Worm (Caenorhabditis elegans): Measurements from ENCODE around the gene Y55F3AM.11.

Y55F3AM.11 gene

ce11 chrIV:1044287-1044686 is at the start of gene Y55F3AM.11:
Gene Y55F3AM.11, minus strand, starts transcription at chrIV:1044387.
- TF ChIP-seq fkh-2 (tag; optimal IDR thresholded peaks at IDR 0.05) (no peak), nfya-1 (tag; optimal IDR thresholded peaks at IDR 0.05; ENCODE audit: insufficient read depth) (no peak), ceh-16 (tag; optimal IDR thresholded peaks at IDR 0.05) (no peak), hmg-11 (tag; optimal IDR thresholded peaks at IDR 0.05) (no peak), ztf-4 (tag; optimal IDR thresholded peaks at IDR 0.05) (no peak), ZK546.5 (tag; optimal IDR thresholded peaks at IDR 0.05) (no peak), nhr-76 (tag; optimal IDR thresholded peaks at IDR 0.05) (no peak), aly-2 (tag; optimal IDR thresholded peaks at IDR 0.05) (no peak), daf-12 (tag; optimal IDR thresholded peaks at IDR 0.05) (no peak)

- TF ChIP-seq elt-3 (tag; optimal IDR thresholded peaks at IDR 0.05) (no peak), nhr-43 (tag; optimal IDR thresholded peaks at IDR 0.05; ENCODE audit: poor library complexity, severe bottlenecking) (no peak), nhr-67 (tag; optimal IDR thresholded peaks at IDR 0.05) (no peak), ceh-82 (tag; optimal IDR thresholded peaks at IDR 0.05) (no peak), unc-62 (GFP tag; optimal IDR thresholded peaks at IDR 0.05) (no peak)
These were observed 42.7 kb upstream of the Y55F3AM.11 start, which contains the start of gene csn-4 for ce11 chrIV:1086913-1087312. Gene csn-4, minus strand, starts transcription at chrIV:1087013.

DNA sequence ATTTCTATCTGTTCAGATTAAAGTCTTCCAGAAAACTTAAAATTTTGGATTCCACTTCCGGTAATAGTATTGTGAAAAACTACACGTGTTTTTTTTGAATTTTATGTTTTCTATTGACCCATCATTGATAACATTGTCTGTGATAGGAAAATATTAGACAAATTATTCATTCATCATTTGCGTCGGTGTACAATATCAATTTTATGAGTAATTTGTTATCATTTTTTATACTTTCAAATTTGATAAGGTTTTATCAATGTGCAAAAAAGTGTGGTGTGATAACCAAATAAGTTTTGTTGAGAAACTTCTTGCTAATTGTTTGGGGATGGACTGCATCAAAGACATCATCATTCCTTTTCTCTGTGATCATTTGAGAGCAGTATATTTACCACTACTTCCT is 31.3 kb upstream of the Y55F3AM.11 start:
- TF ChIP-seq ama-1 (optimal IDR thresholded peaks at IDR 0.05) (no peak), pqm-1 (tag; optimal IDR thresholded peaks at IDR 0.05) (peak; percentile 73), jun-1 (tag; optimal IDR thresholded peaks at IDR 0.05) (no peak), fkh-2 (tag; optimal IDR thresholded peaks at IDR 0.05) (no peak), daf-12 (tag; optimal IDR thresholded peaks at IDR 0.05) (no peak), elt-2 (tag; optimal IDR thresholded peaks at IDR 0.05) (peak; percentile 85), nfya-1 (tag; optimal IDR thresholded peaks at IDR 0.05; ENCODE audit: insufficient read depth) (no peak), unc-62 (GFP tag; optimal IDR thresholded peaks at IDR 0.05) (no peak), egl-5 (tag; optimal IDR thresholded peaks at IDR 0.05) (no peak), tbx-2 (tag; optimal IDR thresholded peaks at IDR 0.05) (no peak), ceh-9 (tag; optimal IDR thresholded peaks at IDR 0.05) (no peak), eor-1 (tag; optimal IDR thresholded peaks at IDR 0.05) (no peak), pha-4 (tag; optimal IDR thresholded peaks at IDR 0.05) (peak; percentile 71), zag-1 (tag; optimal IDR thresholded peaks at IDR 0.05) (no peak), nhr-23 (tag; optimal IDR thresholded peaks at IDR 0.05) (no peak), fkh-10 (GFP tag; optimal IDR thresholded peaks at IDR 0.05) (no peak), fos-1 (tag; optimal IDR thresholded peaks at IDR 0.05) (peak; percentile 22)

- TF ChIP-seq ztf-4 (tag; optimal IDR thresholded peaks at IDR 0.05) = no peak
- TF ChIP-seq egl-5 (tag; optimal IDR thresholded peaks at IDR 0.05) = no peak
- TF ChIP-seq nhr-23 (tag; optimal IDR thresholded peaks at IDR 0.05) = peak; percentile 13
These were observed 29.9 kb upstream of the Y55F3AM.11 start for ce11 chrIV:1074069-1074468.

DNA sequence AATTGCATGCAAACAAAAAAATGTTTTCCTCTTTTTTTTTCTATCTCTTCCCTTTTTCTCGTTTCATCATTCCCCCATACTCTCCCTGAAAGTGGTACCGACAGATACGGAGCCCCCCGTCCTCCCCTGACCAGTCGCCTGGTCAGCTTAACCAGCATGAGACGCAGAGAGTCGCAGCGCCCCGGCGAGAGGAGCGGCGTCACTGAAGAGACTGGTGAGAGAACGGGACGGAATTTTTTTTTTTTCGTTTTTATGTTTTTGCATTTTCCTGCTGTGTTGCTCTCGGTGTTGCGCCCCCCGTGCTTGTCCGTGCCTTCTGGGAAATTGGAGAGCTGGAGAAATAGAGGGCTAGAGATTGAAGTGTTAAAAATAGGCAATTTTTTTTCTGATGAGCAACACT is 26.2 kb upstream of the Y55F3AM.11 start:
- TF ChIP-seq ZK546.5 (tag; optimal IDR thresholded peaks at IDR 0.05) (no peak), nhr-76 (tag; optimal IDR thresholded peaks at IDR 0.05) (no peak), elt-3 (tag; optimal IDR thresholded peaks at IDR 0.05) (no peak), snpc-4 (tag; optimal IDR thresholded peaks at IDR 0.05) (peak; percentile 49), nhr-11 (tag; optimal IDR thresholded peaks at IDR 0.05) (peak; percentile 74), nhr-25 (tag; optimal IDR thresholded peaks at IDR 0.05) (no peak), nfya-1 (tag; optimal IDR thresholded peaks at IDR 0.05; ENCODE audit: insufficient read depth) (peak; percentile 95), lin-15B (tag; optimal IDR thresholded peaks at IDR 0.05) (peak; percentile 68), eor-1 (tag; optimal IDR thresholded peaks at IDR 0.05) (no peak), nhr-77 (tag; optimal IDR thresholded peaks at IDR 0.05) (peak; percentile 30), ztf-11 (tag; optimal IDR thresholded peaks at IDR 0.05) (peak; percentile 16), ceh-16 (tag; optimal IDR thresholded peaks at IDR 0.05) (no peak), aly-2 (tag; optimal IDR thresholded peaks at IDR 0.05) (no peak), pqm-1 (tag; optimal IDR thresholded peaks at IDR 0.05) (peak; percentile 79), hmg-11 (tag; optimal IDR thresholded peaks at IDR 0.05) (peak; percentile 88), mml-1 (tag; optimal IDR thresholded peaks at IDR 0.05) (no peak), unc-39 (tag; optimal IDR thresholded peaks at IDR 0.05) (no peak), pha-4 (tag; optimal IDR thresholded peaks at IDR 0.05) (peak; percentile 97), ama-1 (optimal IDR thresholded peaks at IDR 0.05) (no peak), lsy-12 (tag; optimal IDR thresholded peaks at IDR 0.05) (no peak), R02D3.7 (tag; optimal IDR thresholded peaks at IDR 0.05) (peak; percentile 78), fkh-2 (tag; optimal IDR thresholded peaks at IDR 0.05) (no peak), fos-1 (tag; optimal IDR thresholded peaks at IDR 0.05) (no peak), daf-12 (tag; optimal IDR thresholded peaks at IDR 0.05) (peak; percentile 31), egl-5 (tag; optimal IDR thresholded peaks at IDR 0.05) (peak; percentile 68), nhr-28 (tag; optimal IDR thresholded peaks at IDR 0.05) (no peak), nhr-237 (tag; optimal IDR thresholded peaks at IDR 0.05) (no peak), elt-1 (tag; optimal IDR thresholded peaks at IDR 0.05) (no peak), nhr-23 (tag; optimal IDR thresholded peaks at IDR 0.05) (peak; percentile 15), nhr-12 (tag; optimal IDR thresholded peaks at IDR 0.05) (no peak), lin-39 (tag; optimal IDR thresholded peaks at IDR 0.05) (peak; percentile 94), jun-1 (tag; optimal IDR thresholded peaks at IDR 0.05) (peak; percentile 81), zag-1 (tag; optimal IDR thresholded peaks at IDR 0.05) (peak; percentile 65), ceh-9 (tag; optimal IDR thresholded peaks at IDR 0.05) (no peak), sea-2 (GFP tag; optimal IDR thresholded peaks at IDR 0.05) (no peak), nhr-67 (tag; optimal IDR thresholded peaks at IDR 0.05) (no peak)
